Worm (Caenorhabditis elegans) whole organism, L1 larva: ENCODE measurements around the gene chtb-2.
"Not testable (repeated sequence)": the region's sequence is repeated elsewhere in the genome, so short reads cannot be mapped to it uniquely, and the experiment has no call there.

ENCODE experiments used
- C34B4.2 ChIP-seq: sonication (generic microtip); optimal IDR thresholded peaks from 2 replicates; lab custom pipeline; 2017; ENCODE audit warnings: mild to moderate bottlenecking, missing genetic modification characterization, missing compliant biosample characterization
- F16B12.6 ChIP-seq: fragments of 150-350 bp; optimal IDR thresholded peaks from 2 replicates; lab custom pipeline; 2014; ENCODE audit warnings: missing biosample characterization, missing genetic modification characterization
- Y116A8C.19 ChIP-seq: sonication (generic microtip); optimal IDR thresholded peaks from 2 replicates; lab custom pipeline; 2016; ENCODE audit warnings: missing compliant biosample characterization, missing genetic modification characterization, borderline replicate concordance
- ama-1 ChIP-seq: fragments of 150-350 bp; optimal IDR thresholded peaks from 2 replicates; lab custom pipeline; 2014
- blmp-1 ChIP-seq: fragments of 150-350 bp; optimal IDR thresholded peaks from 2 replicates; lab custom pipeline; 2014; ENCODE audit warnings: missing biosample characterization, missing genetic modification characterization
- ceh-90 ChIP-seq: sonication (generic microtip); optimal IDR thresholded peaks from 2 replicates; lab custom pipeline; 2016; ENCODE audit warnings: missing genetic modification characterization, missing compliant biosample characterization
- ces-1 ChIP-seq: fragments of 150-350 bp; optimal IDR thresholded peaks from 2 replicates; lab custom pipeline; 2014; ENCODE audit warnings: missing biosample characterization, missing genetic modification reagents, missing genetic modification characterization
- efl-1 ChIP-seq, 4 experiments: fragments of 150-350 bp; optimal IDR thresholded peaks in 3 of 4; peaks in 1 of 4; 1 replicate in 1 of 4; 2 replicates in 3 of 4; lab custom pipeline; 2014; ENCODE audit warnings: missing biosample characterization in 2 of 4, missing genetic modification characterization in 2 of 4, missing genetic modification reagents in 2 of 4
- efl-3 ChIP-seq: fragments of 200-800 bp; sonication (Bioruptor generic); optimal IDR thresholded peaks from 2 replicates; lab custom pipeline; 2018; ENCODE audit warnings: mild to moderate bottlenecking, missing genetic modification characterization, missing compliant biosample characterization
- egl-27 ChIP-seq, 2 experiments: fragments of 150-350 bp in 1 of 2; sonication (generic microtip); optimal IDR thresholded peaks; 3 replicates each; lab custom pipeline; 2017 to 2018; ENCODE audit warnings: missing biosample characterization in 2 of 2, missing genetic modification characterization in 2 of 2, missing genetic modification reagents in 2 of 2
- elt-3 ChIP-seq, 6 experiments: fragments of 150-350 bp in 1 of 6; sonication (generic microtip); optimal IDR thresholded peaks; 2 replicates each; lab custom pipeline; 2017 to 2018; ENCODE audit warnings: missing biosample characterization in 6 of 6, missing genetic modification characterization in 6 of 6, inconsistent platforms in 1 of 6
- fkh-10 ChIP-seq: sonication (generic microtip); optimal IDR thresholded peaks from 2 replicates; lab custom pipeline; 2017; ENCODE audit warnings: missing biosample characterization, missing genetic modification reagents, missing genetic modification characterization
- fkh-8 ChIP-seq: sonication (generic microtip); optimal IDR thresholded peaks from 2 replicates; lab custom pipeline; 2016; ENCODE audit warnings: mild to moderate bottlenecking, missing genetic modification characterization, missing compliant biosample characterization
- grh-1 ChIP-seq: fragments of 200-800 bp; sonication (Bioruptor generic); IDR thresholded peaks from 2 replicates; pipeline ENCODE4 v1.3.6; 2022; ENCODE audit warnings: missing genetic modification reagents, missing genetic modification characterization, missing compliant biosample characterization
- hlh-17 ChIP-seq: fragments of 200-800 bp; sonication (Bioruptor generic); optimal IDR thresholded peaks from 2 replicates; lab custom pipeline; 2018; ENCODE audit warnings: missing genetic modification characterization, mild to moderate bottlenecking, missing compliant biosample characterization, moderate library complexity, borderline replicate concordance
- hlh-4 ChIP-seq: sonication (generic microtip); optimal IDR thresholded peaks from 2 replicates; lab custom pipeline; 2016; ENCODE audit warnings: mild to moderate bottlenecking, missing genetic modification characterization, missing compliant biosample characterization
- hpl-2 ChIP-seq: fragments of 150-350 bp; optimal IDR thresholded peaks from 2 replicates; lab custom pipeline; 2014; ENCODE audit warnings: missing biosample characterization, missing genetic modification reagents, missing genetic modification characterization
- irx-1 ChIP-seq: sonication (generic microtip); optimal IDR thresholded peaks from 2 replicates; lab custom pipeline; 2016; ENCODE audit warnings: missing genetic modification characterization, missing compliant biosample characterization
- isw-1 ChIP-seq: fragments of 200-800 bp; sonication (Bioruptor generic); IDR thresholded peaks from 2 replicates; pipeline ENCODE4 v1.3.6; 2022; ENCODE audit warnings: missing genetic modification characterization, missing compliant biosample characterization
- jun-1 ChIP-seq: fragments of 150-350 bp; optimal IDR thresholded peaks from 2 replicates; lab custom pipeline; 2014; ENCODE audit warnings: missing biosample characterization, missing genetic modification reagents, missing genetic modification characterization
- lin-14 ChIP-seq: fragments of 200-800 bp; sonication (Bioruptor generic); optimal IDR thresholded peaks from 2 replicates; lab custom pipeline; 2018; ENCODE audit warnings: mild to moderate bottlenecking, missing genetic modification characterization, moderate library complexity, missing compliant biosample characterization
- lin-35 ChIP-seq, 2 experiments: fragments of 150-350 bp; optimal IDR thresholded peaks; 2 replicates each; lab custom pipeline; 2014; ENCODE audit warnings: missing biosample characterization in 2 of 2, missing genetic modification characterization in 2 of 2, missing genetic modification reagents in 2 of 2
- lin-39 ChIP-seq: fragments of 150-350 bp; optimal IDR thresholded peaks from 2 replicates; lab custom pipeline; 2014; ENCODE audit warnings: missing biosample characterization, missing genetic modification reagents, missing genetic modification characterization
- lsy-2 ChIP-seq, 2 experiments: fragments of 150-350 bp; optimal IDR thresholded peaks; 2 replicates each; lab custom pipeline; 2014; ENCODE audit warnings: missing biosample characterization in 2 of 2, missing genetic modification characterization in 2 of 2
- mdl-1 ChIP-seq, 2 experiments: fragments of 150-350 bp; optimal IDR thresholded peaks; 2 replicates each; lab custom pipeline; 2014 to 2017; ENCODE audit warnings: missing biosample characterization in 2 of 2, missing genetic modification characterization in 2 of 2, inconsistent platforms in 1 of 2
- mef-2 ChIP-seq: fragments of 150-350 bp; optimal IDR thresholded peaks from 2 replicates; lab custom pipeline; 2014; ENCODE audit warnings: missing biosample characterization, missing genetic modification characterization
- nhr-20 ChIP-seq: sonication (generic microtip); optimal IDR thresholded peaks from 2 replicates; lab custom pipeline; 2016; ENCODE audit warnings: mild to moderate bottlenecking, missing genetic modification characterization, missing compliant biosample characterization
- nhr-71 ChIP-seq: sonication (generic microtip); optimal IDR thresholded peaks from 2 replicates; lab custom pipeline; 2016; ENCODE audit warnings: mild to moderate bottlenecking, missing genetic modification characterization, moderate library complexity, missing compliant biosample characterization
- nhr-85 ChIP-seq: sonication (generic microtip); peaks from one replicate; lab custom pipeline; 2016; ENCODE audit warnings: missing genetic modification characterization, inconsistent platforms, missing compliant biosample characterization
- nhr-90 ChIP-seq: sonication (generic microtip); optimal IDR thresholded peaks from 2 replicates; lab custom pipeline; 2016; ENCODE audit warnings: mild to moderate bottlenecking, missing genetic modification characterization, missing compliant biosample characterization; ENCODE audit not compliant: poor library complexity
- pax-3 ChIP-seq: fragments of 200-800 bp; sonication (Bioruptor generic); optimal IDR thresholded peaks from 2 replicates; lab custom pipeline; 2018; ENCODE audit warnings: mild to moderate bottlenecking, missing genetic modification characterization, moderate library complexity, missing compliant biosample characterization
- pqm-1 ChIP-seq: sonication (generic microtip); optimal IDR thresholded peaks from 3 replicates; lab custom pipeline; 2017; ENCODE audit warnings: missing biosample characterization, missing genetic modification characterization
- rnt-1 ChIP-seq: sonication (generic microtip); optimal IDR thresholded peaks from 2 replicates; lab custom pipeline; 2016; ENCODE audit warnings: mild to moderate bottlenecking, missing genetic modification characterization, moderate library complexity, missing compliant biosample characterization
- snu-23 ChIP-seq: sonication (generic microtip); optimal IDR thresholded peaks from 2 replicates; lab custom pipeline; 2016; ENCODE audit warnings: missing genetic modification characterization, missing compliant biosample characterization
- sox-4 ChIP-seq: sonication (generic microtip); optimal IDR thresholded peaks from 2 replicates; lab custom pipeline; 2016; ENCODE audit warnings: missing genetic modification characterization, missing compliant biosample characterization
- unc-130 ChIP-seq: fragments of 150-350 bp; optimal IDR thresholded peaks from 2 replicates; lab custom pipeline; 2017; ENCODE audit warnings: missing biosample characterization, missing genetic modification characterization, inconsistent platforms
- unc-30 ChIP-seq: sonication (generic microtip); optimal IDR thresholded peaks from 2 replicates; lab custom pipeline; 2017; ENCODE audit warnings: missing biosample characterization, missing genetic modification characterization
- unc-62 ChIP-seq: fragments of 150-350 bp; optimal IDR thresholded peaks from 2 replicates; lab custom pipeline; 2014; ENCODE audit warnings: missing biosample characterization, missing genetic modification reagents, missing genetic modification characterization
- unc-86 ChIP-seq: sonication (generic microtip); optimal IDR thresholded peaks from 2 replicates; lab custom pipeline; 2016; ENCODE audit warnings: missing genetic modification characterization, missing compliant biosample characterization
- unc-98 ChIP-seq: fragments of 200-800 bp; sonication (Bioruptor generic); IDR thresholded peaks from 2 replicates; pipeline ENCODE4 v1.3.6; 2022; ENCODE audit warnings: missing genetic modification characterization, missing compliant biosample characterization
- vab-15 ChIP-seq: sonication (generic microtip); optimal IDR thresholded peaks from 2 replicates; lab custom pipeline; 2017; ENCODE audit warnings: missing genotype, mild to moderate bottlenecking, missing genetic modification characterization, missing compliant biosample characterization
- xbp-1 ChIP-seq: sonication (generic microtip); optimal IDR thresholded peaks from 2 replicates; lab custom pipeline; 2016; ENCODE audit warnings: missing genetic modification characterization, missing compliant biosample characterization
- zag-1 ChIP-seq: fragments of 150-350 bp; optimal IDR thresholded peaks from 2 replicates; lab custom pipeline; 2014; ENCODE audit warnings: missing biosample characterization, missing genetic modification characterization
- zip-4 ChIP-seq: fragments of 200-800 bp; sonication (Bioruptor generic); optimal IDR thresholded peaks from 2 replicates; lab custom pipeline; 2018; ENCODE audit warnings: mild to moderate bottlenecking, missing genetic modification characterization, moderate library complexity, missing compliant biosample characterization
- ztf-11 ChIP-seq, 2 experiments: sonication (generic microtip); optimal IDR thresholded peaks; 2 replicates each; lab custom pipeline; 2016 to 2017; ENCODE audit warnings: missing genetic modification characterization in 2 of 2, missing biosample characterization in 1 of 2, missing compliant biosample characterization in 1 of 2

chtb-2 gene

DNA sequence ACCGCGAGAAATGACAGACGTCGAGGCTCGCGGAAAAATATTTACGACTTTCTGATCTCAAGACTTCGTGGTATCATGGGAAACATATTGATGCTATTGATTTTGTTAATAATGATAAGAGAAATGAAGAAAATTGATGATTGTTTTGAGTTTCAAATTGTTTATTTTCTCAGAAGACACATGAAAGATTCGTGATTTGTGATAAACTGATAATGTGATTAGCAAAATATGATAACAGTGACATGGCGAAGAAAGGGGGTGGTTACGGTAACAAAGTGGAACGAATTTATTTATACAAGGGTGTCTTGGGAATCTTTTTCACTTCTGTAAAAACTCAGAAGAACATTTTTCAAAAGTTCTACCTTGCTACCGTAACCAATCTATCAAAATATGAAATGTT lies 26.3 kb downstream of the chtb-2 start:
- TF ChIP-seq pqm-1 (no peak), nhr-90 (tag; lab: Kevin White, UChicago) (peak; percentile 31), lsy-2 (tag; optimal IDR thresholded peaks at IDR 0.05; lab: Kevin White, UChicago) (peak in 1 of 2 experiments; percentile 15), nhr-85 (tag; lab: Kevin White, UChicago) (peak; percentile 75), unc-30 (tag; lab: Kevin White, UChicago) (no peak), hpl-2 (GFP tag; lab: Kevin White, UChicago) (no peak), elt-3 (tag; optimal IDR thresholded peaks at IDR 0.05; lab: Kevin White, UChicago) (peak in 2 of 6 experiments; percentile 31 to 93), hlh-17 (GFP tag; lab: Kevin White, UChicago) (no peak), nhr-20 (tag; lab: Kevin White, UChicago) (peak; percentile 37), blmp-1 (tag; lab: Kevin White, UChicago) (peak; percentile 29), efl-1 (optimal IDR thresholded peaks at IDR 0.05; lab: Kevin White, UChicago) (no peak), efl-1 (GFP tag; optimal IDR thresholded peaks at IDR 0.05 in 1 of 2; lab: Kevin White, UChicago) (peak in 1 of 2 experiments; percentile 5), pax-3 (tag; lab: Kevin White, UChicago) (no peak), lin-39 (tag; lab: Kevin White, UChicago) (no peak), sox-4 (tag; lab: Kevin White, UChicago) (no peak), zag-1 (tag; lab: Kevin White, UChicago) (no peak), nhr-71 (peak; percentile 54), lin-14 (GFP tag; lab: Kevin White, UChicago) (peak; percentile 26), jun-1 (tag; lab: Kevin White, UChicago) (no peak), lin-35 (GFP tag; optimal IDR thresholded peaks at IDR 0.05; lab: Kevin White, UChicago) (peak in 1 of 2 experiments; percentile 31), irx-1 (tag; lab: Kevin White, UChicago) (no peak), rnt-1 (tag; lab: Kevin White, UChicago) (no peak)

DNA sequence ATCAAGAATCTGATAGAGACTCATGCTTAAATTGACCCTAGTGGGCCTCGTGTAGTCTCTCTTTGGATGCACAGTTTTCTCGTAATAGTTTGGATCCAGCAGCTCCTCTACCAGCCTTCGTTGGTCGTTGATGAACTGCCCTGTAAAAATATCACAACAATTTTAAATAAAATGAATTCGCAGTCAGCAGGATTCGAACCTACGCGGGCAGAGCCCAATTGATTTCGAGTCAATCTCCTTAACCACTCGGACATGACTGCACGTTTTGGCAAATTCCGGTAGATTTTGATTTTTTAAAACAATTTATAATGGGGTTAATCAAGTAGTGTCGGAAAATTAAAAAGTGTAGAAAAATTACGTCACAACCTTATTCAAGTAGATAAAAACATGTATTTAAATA lies 30.7 kb downstream of the chtb-2 start:
- not testable (repeated sequence) for TF ChIP-seq efl-1 (optimal IDR thresholded peaks at IDR 0.05; lab: Kevin White, UChicago)
- TF ChIP-seq efl-1 (GFP tag; optimal IDR thresholded peaks at IDR 0.05 in 1 of 2; lab: Kevin White, UChicago), result peak in 1 of 2 experiments; percentile 20
- TF ChIP-seq, all 84 proteins: peak for 1; not testable (repeated sequence) for 83

DNA sequence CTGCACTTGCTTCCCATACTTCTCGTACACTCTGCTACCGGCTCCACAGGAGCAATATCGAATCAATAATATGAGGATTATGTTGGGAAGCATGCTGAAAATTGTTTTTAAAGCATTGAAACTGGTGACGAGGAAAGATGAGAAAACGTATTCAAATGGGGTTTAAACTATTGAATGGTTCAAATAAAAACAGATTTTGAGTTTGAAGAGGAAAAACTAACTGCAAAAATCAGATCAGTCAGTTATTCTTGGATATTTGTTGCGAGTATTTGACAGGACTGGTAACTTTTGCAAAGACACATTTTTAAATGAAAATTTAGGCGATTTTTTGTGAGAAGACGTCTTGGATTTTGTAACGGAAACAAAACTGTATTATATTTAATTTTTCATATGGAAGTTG lies 31.7 kb downstream of the chtb-2 start, which contains the start of gene acr-5:
TSS of gene acr-5 (minus strand) at position 101 of the 400 bp plus-strand sequence.
- no peak for TF ChIP-seq C34B4.2 (tag; lab: Kevin White, UChicago)
- no peak for TF ChIP-seq unc-86 (tag; lab: Kevin White, UChicago)
- no peak for TF ChIP-seq egl-27 (tag; optimal IDR thresholded peaks at IDR 0.05; lab: Kevin White, UChicago)
- no peak for TF ChIP-seq isw-1 (GFP tag; lab: Robert Waterston, UW)
- no peak for TF ChIP-seq mdl-1 (tag; optimal IDR thresholded peaks at IDR 0.05; lab: Kevin White, UChicago)
- TF ChIP-seq pqm-1, result no peak
- no peak for TF ChIP-seq grh-1 (GFP tag; lab: Robert Waterston, UW)
- no peak for TF ChIP-seq irx-1 (tag; lab: Kevin White, UChicago)
- no peak for TF ChIP-seq hlh-4 (tag; lab: Kevin White, UChicago)
- TF ChIP-seq lsy-2 (tag; optimal IDR thresholded peaks at IDR 0.05; lab: Kevin White, UChicago), result no peak
- no peak for TF ChIP-seq fkh-8 (tag; lab: Kevin White, UChicago)
- no peak for TF ChIP-seq ama-1 (lab: Kevin White, UChicago)
- TF ChIP-seq mef-2 (tag; lab: Kevin White, UChicago), result no peak
- no peak for TF ChIP-seq F16B12.6 (tag; lab: Kevin White, UChicago)
- no peak for TF ChIP-seq unc-130
- no peak for TF ChIP-seq vab-15
- TF ChIP-seq nhr-90 (tag; lab: Kevin White, UChicago), result no peak
- no peak for TF ChIP-seq zip-4 (GFP tag; lab: Kevin White, UChicago)
- no peak for TF ChIP-seq hpl-2 (GFP tag; lab: Kevin White, UChicago)

DNA sequence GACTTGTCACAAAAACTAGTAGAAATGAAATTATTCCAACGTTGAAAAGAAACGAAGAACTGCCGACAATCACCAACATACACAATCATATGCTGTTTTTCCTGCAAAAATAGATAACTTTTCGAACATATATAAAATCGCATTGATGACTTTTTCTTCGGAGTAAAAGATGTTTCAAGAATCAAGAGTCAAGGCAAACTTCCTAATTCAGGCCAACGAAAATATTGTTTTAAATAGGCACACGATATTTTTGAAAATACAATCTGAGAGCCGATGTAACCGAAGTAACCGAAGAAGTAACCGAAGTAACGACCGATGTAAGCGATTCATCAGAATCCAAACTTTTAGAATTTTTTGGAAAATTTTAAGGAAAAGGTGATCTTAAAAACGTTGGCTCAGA lies 36.9 kb downstream of the chtb-2 start, which contains the start of gene C09E7.10:
TSS of gene C09E7.10 (minus strand) at position 101 of the 400 bp plus-strand sequence.
- TF ChIP-seq fkh-10 (GFP tag; lab: Kevin White, UChicago), result no peak
- no peak for TF ChIP-seq snu-23
- no peak for TF ChIP-seq nhr-20 (tag; lab: Kevin White, UChicago)
- no peak for TF ChIP-seq ztf-11 (tag; optimal IDR thresholded peaks at IDR 0.05; lab: Kevin White, UChicago)
- TF ChIP-seq pqm-1, result no peak
- no peak for TF ChIP-seq unc-62 (GFP tag; lab: Kevin White, UChicago)
- no peak for TF ChIP-seq efl-3 (GFP tag; lab: Kevin White, UChicago)
- TF ChIP-seq hlh-4 (tag; lab: Kevin White, UChicago), result no peak
- TF ChIP-seq ceh-90 (tag; lab: Kevin White, UChicago), result no peak
- no peak for TF ChIP-seq Y116A8C.19 (tag; lab: Kevin White, UChicago)
- no peak for TF ChIP-seq xbp-1 (tag; lab: Kevin White, UChicago)
- TF ChIP-seq sox-4 (tag; lab: Kevin White, UChicago), result no peak
- no peak for TF ChIP-seq ces-1 (GFP tag; lab: Kevin White, UChicago)
- TF ChIP-seq unc-98 (GFP tag; lab: Robert Waterston, UW), result no peak
- no peak for TF ChIP-seq C34B4.2 (tag; lab: Kevin White, UChicago)
